Worm (Caenorhabditis elegans) whole organism, L4 larva: ENCODE data around the gene C04G6.6.

Experiments
- F26F4.8 ChIP-seq: fragments of 200-800 bp; sonication (Bioruptor generic); conservative IDR thresholded peaks from 2 replicates; pipeline ENCODE4 v1.3.6; 2022; ENCODE audit warnings: missing genetic modification characterization, missing compliant biosample characterization
- T20F7.1 ChIP-seq: fragments of 200-800 bp; sonication (Bioruptor generic); optimal IDR thresholded peaks from 2 replicates; lab custom pipeline; 2018; ENCODE audit warnings: mild to moderate bottlenecking, missing genetic modification characterization, missing compliant biosample characterization
- Y5F2A.4 ChIP-seq: fragments of 200-800 bp; sonication (Bioruptor generic); optimal IDR thresholded peaks from 2 replicates; lab custom pipeline; 2018; ENCODE audit warnings: mild to moderate bottlenecking, missing genetic modification characterization, missing compliant biosample characterization
- aha-1 ChIP-seq: fragments of 150-350 bp; peaks from one replicate; lab custom pipeline; 2014; ENCODE audit warnings: missing biosample characterization, missing genetic modification characterization
- ama-1 ChIP-seq: fragments of 150-350 bp; optimal IDR thresholded peaks from 2 replicates; lab custom pipeline; 2014; ENCODE audit warnings: inconsistent platforms, mixed read lengths
- ceh-28 ChIP-seq: fragments of 150-350 bp; optimal IDR thresholded peaks from 2 replicates; lab custom pipeline; 2014; ENCODE audit warnings: missing biosample characterization, missing genetic modification reagents, missing genetic modification characterization
- ceh-32 ChIP-seq: sonication (generic microtip); optimal IDR thresholded peaks from 2 replicates; lab custom pipeline; 2016; ENCODE audit warnings: mild to moderate bottlenecking, missing genetic modification characterization, missing compliant biosample characterization; ENCODE audit not compliant: poor library complexity
- daf-16 ChIP-seq, 3 experiments: sonication (generic microtip); optimal IDR thresholded peaks; 2 replicates each; lab custom pipeline; 2016 to 2017; ENCODE audit warnings: missing genetic modification characterization in 3 of 3, missing genetic modification reagents in 3 of 3, mild to moderate bottlenecking in 2 of 3, missing compliant biosample characterization in 2 of 3, missing biosample characterization in 1 of 3, moderate library complexity in 1 of 3
- dmd-6 ChIP-seq: fragments of 200-800 bp; sonication (Bioruptor generic); IDR thresholded peaks from 2 replicates; pipeline ENCODE4 v1.3.6; 2022; ENCODE audit warnings: missing genetic modification reagents, missing genetic modification characterization, missing compliant biosample characterization
- dpl-1 ChIP-seq: fragments of 150-350 bp; optimal IDR thresholded peaks from 2 replicates; lab custom pipeline; 2014; ENCODE audit warnings: missing biosample characterization, missing genetic modification reagents, missing genetic modification characterization
- duxl-1 ChIP-seq: sonication (generic microtip); optimal IDR thresholded peaks from 2 replicates; lab custom pipeline; 2016; ENCODE audit warnings: mild to moderate bottlenecking, missing genetic modification characterization, moderate library complexity, missing compliant biosample characterization; ENCODE audit not compliant: poor library complexity
- dve-1 ChIP-seq: sonication (generic microtip); optimal IDR thresholded peaks from 2 replicates; lab custom pipeline; 2017; ENCODE audit warnings: antibody characterized with exemption, mild to moderate bottlenecking, missing genetic modification characterization, missing compliant biosample characterization; ENCODE audit not compliant: insufficient read depth
- hif-1 ChIP-seq, 2 experiments: sonication (generic microtip); optimal IDR thresholded peaks; 2 replicates each; lab custom pipeline; 2016 to 2017; ENCODE audit warnings: missing compliant biosample characterization in 2 of 2, missing genetic modification characterization in 2 of 2, missing genetic modification reagents in 2 of 2, missing genotype in 2 of 2, mild to moderate bottlenecking in 1 of 2
- hlh-11 ChIP-seq: fragments of 200-800 bp; sonication (Bioruptor generic); optimal IDR thresholded peaks from 2 replicates; lab custom pipeline; 2018; ENCODE audit warnings: mild to moderate bottlenecking, missing genetic modification characterization, missing compliant biosample characterization
- hlh-30 ChIP-seq: sonication (generic microtip); optimal IDR thresholded peaks from 2 replicates; lab custom pipeline; 2017; ENCODE audit warnings: antibody characterized with exemption, mild to moderate bottlenecking, missing genetic modification characterization, missing compliant biosample characterization; ENCODE audit not compliant: insufficient read depth
- hmg-1.1 ChIP-seq: fragments of 200-800 bp; sonication (Bioruptor generic); IDR thresholded peaks from 2 replicates; pipeline ENCODE4 v1.3.6; 2022; ENCODE audit warnings: missing genetic modification reagents, missing genetic modification characterization, missing compliant biosample characterization
- jun-1 ChIP-seq: fragments of 150-350 bp; optimal IDR thresholded peaks from 2 replicates; lab custom pipeline; 2014; ENCODE audit warnings: missing biosample characterization, missing genetic modification reagents, missing genetic modification characterization
- lim-7 ChIP-seq: fragments of 200-800 bp; sonication (Bioruptor generic); IDR thresholded peaks from 2 replicates; pipeline ENCODE4 v1.3.6; 2022; ENCODE audit warnings: missing genetic modification characterization, missing compliant biosample characterization
- lin-13 ChIP-seq: fragments of 150-350 bp; optimal IDR thresholded peaks from 2 replicates; lab custom pipeline; 2014; ENCODE audit warnings: missing biosample characterization, missing genetic modification reagents, missing genetic modification characterization
- lin-15B ChIP-seq: fragments of 150-350 bp; sonication (generic microtip); optimal IDR thresholded peaks from 3 replicates; lab custom pipeline; 2014; ENCODE audit warnings: missing biosample characterization, missing genetic modification characterization
- lin-38 ChIP-seq: fragments of 200-800 bp; sonication (Bioruptor generic); IDR thresholded peaks from 2 replicates; pipeline ENCODE4 v1.3.6; 2022; ENCODE audit warnings: missing genetic modification reagents, missing genetic modification characterization, missing compliant biosample characterization
- lin-39 ChIP-seq: fragments of 150-350 bp; optimal IDR thresholded peaks from 2 replicates; lab custom pipeline; 2014; ENCODE audit warnings: missing biosample characterization, missing genetic modification reagents, missing genetic modification characterization
- lsy-2 ChIP-seq, 2 experiments: fragments of 150-350 bp in 1 of 2; sonication (generic microtip) in 1 of 2; optimal IDR thresholded peaks; 2 replicates each; lab custom pipeline; 2014 to 2017; ENCODE audit warnings: missing biosample characterization in 2 of 2, missing genetic modification characterization in 2 of 2
- mdl-1 ChIP-seq, 2 experiments: fragments of 150-350 bp in 1 of 2; sonication (generic microtip) in 1 of 2; optimal IDR thresholded peaks; 2 replicates each; lab custom pipeline; 2014 to 2017; ENCODE audit warnings: missing biosample characterization in 2 of 2, missing genetic modification characterization in 2 of 2
- mdt-29 ChIP-seq: fragments of 200-800 bp; sonication (Bioruptor generic); IDR thresholded peaks from 2 replicates; pipeline ENCODE4 v1.3.6; 2022; ENCODE audit warnings: missing genetic modification reagents, missing genetic modification characterization, missing compliant biosample characterization
- mes-2 ChIP-seq: sonication (generic microtip); optimal IDR thresholded peaks from 2 replicates; lab custom pipeline; 2016; ENCODE audit warnings: missing genotype, mild to moderate bottlenecking, missing genetic modification characterization, missing compliant biosample characterization; ENCODE audit not compliant: poor library complexity, severe bottlenecking
- mxl-3 ChIP-seq: fragments of 200-800 bp; sonication (Bioruptor generic); optimal IDR thresholded peaks from 2 replicates; lab custom pipeline; 2018; ENCODE audit warnings: mild to moderate bottlenecking, missing genetic modification characterization, missing compliant biosample characterization
- nhr-28 ChIP-seq: fragments of 150-350 bp; optimal IDR thresholded peaks from 2 replicates; lab custom pipeline; 2014; ENCODE audit warnings: missing biosample characterization, missing genetic modification characterization
- nhr-41 ChIP-seq: fragments of 200-800 bp; sonication (Bioruptor generic); IDR thresholded peaks from 2 replicates; pipeline ENCODE4 v1.3.6; 2022; ENCODE audit warnings: missing genetic modification reagents, missing genetic modification characterization, missing compliant biosample characterization
- nhr-6 ChIP-seq: fragments of 150-350 bp; optimal IDR thresholded peaks from 2 replicates; lab custom pipeline; 2014; ENCODE audit warnings: missing biosample characterization, missing genetic modification characterization
- pha-4 ChIP-seq, 2 experiments: fragments of 150-350 bp in 1 of 2; fragments of 200-800 bp in 1 of 2; sonication (Bioruptor generic) in 1 of 2; IDR thresholded peaks in 1 of 2; optimal IDR thresholded peaks in 1 of 2; 2 replicates each; pipeline versions ENCODE4 v1.3.6 to Lab custom; 2014 to 2022; ENCODE audit warnings: missing genetic modification characterization in 2 of 2, missing genetic modification reagents in 2 of 2, missing biosample characterization in 1 of 2, missing compliant biosample characterization in 1 of 2
- rbr-2 ChIP-seq: sonication (generic microtip); optimal IDR thresholded peaks from 2 replicates; lab custom pipeline; 2016; ENCODE audit warnings: missing genotype, missing genetic modification characterization, missing compliant biosample characterization
- snpc-4 ChIP-seq: fragments of 150-350 bp; optimal IDR thresholded peaks from 2 replicates; lab custom pipeline; 2014; ENCODE audit warnings: missing biosample characterization, missing genetic modification characterization
- unc-130 ChIP-seq: sonication (generic microtip); optimal IDR thresholded peaks from 2 replicates; lab custom pipeline; 2016; ENCODE audit warnings: missing genetic modification reagents, missing genetic modification characterization, missing compliant biosample characterization
- unc-62 ChIP-seq, 3 experiments: fragments of 150-350 bp in 1 of 3; sonication (generic microtip); optimal IDR thresholded peaks in 2 of 3; peaks in 1 of 3; 1 replicate in 1 of 3; 2 replicates in 2 of 3; lab custom pipeline; 2014 to 2017; ENCODE audit warnings: missing biosample characterization in 3 of 3, missing genetic modification characterization in 3 of 3, missing genetic modification reagents in 3 of 3, missing genotype in 1 of 3
- ztf-7 ChIP-seq: fragments of 150-350 bp; optimal IDR thresholded peaks from 2 replicates; lab custom pipeline; 2014; ENCODE audit warnings: missing biosample characterization, missing genetic modification characterization

The C04G6.6 gene

DNA sequence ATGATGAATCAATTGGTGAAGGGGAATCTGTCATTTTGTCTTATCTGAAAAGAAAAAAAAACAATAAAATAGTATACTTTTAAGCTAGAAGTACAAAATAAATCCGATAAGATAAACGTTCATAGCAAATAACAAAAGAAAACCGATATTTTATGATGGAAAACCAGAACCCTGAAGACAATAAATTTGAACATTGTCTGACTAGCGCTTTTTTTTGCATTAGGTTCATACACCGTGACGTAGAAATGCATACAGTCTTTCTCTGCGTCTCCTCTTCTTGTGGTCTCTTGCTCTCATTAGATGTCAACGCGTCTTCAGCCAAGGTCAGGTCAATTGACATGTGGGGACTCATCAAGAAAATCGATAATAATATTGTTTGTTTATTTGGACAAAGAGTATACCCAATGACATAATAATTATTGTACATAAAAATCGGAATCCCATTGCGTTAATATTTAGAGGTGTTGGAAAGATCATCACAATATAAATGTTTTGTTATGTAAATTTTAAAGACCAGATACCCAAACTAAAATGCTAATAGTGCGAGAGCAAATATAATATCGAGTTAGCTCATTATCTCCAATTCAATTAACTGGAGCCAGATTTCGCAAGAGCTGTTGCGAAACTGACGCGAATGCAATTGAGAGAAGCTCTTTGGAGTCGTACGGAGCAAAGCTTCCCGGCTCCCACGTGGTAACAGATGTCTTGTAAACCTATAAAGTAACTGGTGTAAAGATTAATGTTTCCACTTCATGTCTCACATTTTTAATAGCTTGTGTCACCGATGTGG, 18.2 kb downstream of the C04G6.6 start, which contains the start of gene dsh-2:
dsh-2 (minus strand) TSS at position 51 of the 790 bp plus-strand sequence.
- TF ChIP-seq dve-1 (peak; percentile 70), unc-130 (GFP tag; lab: Kevin White, UChicago) (peak; percentile 27), snpc-4 (tag; lab: Kevin White, UChicago) (no peak), lin-13 (GFP tag; lab: Kevin White, UChicago) (peak; percentile 34), jun-1 (tag; lab: Kevin White, UChicago) (no peak), lin-39 (tag; lab: Kevin White, UChicago) (no peak), ceh-32 (tag; lab: Kevin White, UChicago) (no peak), T20F7.1 (GFP tag; lab: Kevin White, UChicago) (no peak), mxl-3 (GFP tag; lab: Kevin White, UChicago) (peak; percentile 64), lin-38 (peak; percentile 55), hlh-11 (tag; lab: Kevin White, UChicago) (peak; percentile 55), nhr-28 (tag; lab: Kevin White, UChicago) (peak; percentile 42), Y5F2A.4 (GFP tag; lab: Kevin White, UChicago) (no peak), mdl-1 (tag; optimal IDR thresholded peaks at IDR 0.05; lab: Kevin White, UChicago) (peak in 1 of 2 experiments; percentile 30), nhr-41 (GFP tag; lab: Robert Waterston, UW) (peak; percentile 27; the same call in 1 of the 2 replicates), rbr-2 (tag; lab: Kevin White, UChicago) (peak; percentile 26), lin-15B (tag; lab: Kevin White, UChicago) (no peak), hlh-30 (tag; lab: Kevin White, UChicago) (peak; percentile 84), lsy-2 (tag; optimal IDR thresholded peaks at IDR 0.05; lab: Kevin White, UChicago) (peak in 1 of 2 experiments; percentile 73), ama-1 (lab: Kevin White, UChicago) (no peak), aha-1 (tag; lab: Kevin White, UChicago) (peak; percentile 27), mes-2 (tag; lab: Kevin White, UChicago) (peak; percentile 85), duxl-1 (tag; lab: Kevin White, UChicago) (peak; percentile 45), unc-62 (GFP tag; optimal IDR thresholded peaks at IDR 0.05 in 1 of 2; lab: Kevin White, UChicago) (peak in 1 of 2 experiments; percentile 92), unc-62 (tag; optimal IDR thresholded peaks at IDR 0.05; lab: Kevin White, UChicago) (no peak), dmd-6 (peak; percentile 13; the same call in 1 of the 2 replicates), mdt-29 (GFP tag; lab: Robert Waterston, UW) (no peak), ceh-28 (tag; lab: Kevin White, UChicago) (peak; percentile 25), pha-4 (GFP tag; IDR thresholded peaks at IDR 0.05; lab: Robert Waterston, UW) (no peak), pha-4 (tag; optimal IDR thresholded peaks at IDR 0.05; lab: Kevin White, UChicago) (peak; percentile 43), hif-1 (tag; optimal IDR thresholded peaks at IDR 0.05; lab: Kevin White, UChicago) (no peak), nhr-6 (tag; lab: Kevin White, UChicago) (peak; percentile 57), daf-16 (GFP tag; optimal IDR thresholded peaks at IDR 0.05; lab: Kevin White, UChicago) (no peak), daf-16 (tag; optimal IDR thresholded peaks at IDR 0.05; lab: Kevin White, UChicago) (peak; percentile 50), hmg-1.1 (GFP tag; lab: Robert Waterston, UW) (no peak), dpl-1 (GFP tag; lab: Kevin White, UChicago) (peak; percentile 77)

ce11 chrII:5071265-5071664, 28.3 kb downstream of the C04G6.6 start, which contains the start of gene C27A2.7:
Gene C27A2.7 (minus strand): TSS chrII:5071365.
- TF ChIP-seq lim-7 (GFP tag; lab: Robert Waterston, UW) (no peak), hmg-1.1 (GFP tag; lab: Robert Waterston, UW) (no peak), ztf-7 (tag; lab: Kevin White, UChicago) (no peak), F26F4.8 (GFP tag; lab: Robert Waterston, UW) (no peak)
- TF ChIP-seq, all 104 proteins: peak for 0
